Fruit fly (Drosophila melanogaster) whole organism, embryonic: ENCODE results near the gene Cyp4d20.
A peak's percentile ranks its signal among the peaks of the same experiment; 100 is the strongest.

Experiments
- Aef1 ChIP-seq: fragments of 200-800 bp; sonication (Bioruptor generic); IDR thresholded peaks from 3 replicates; pipeline ENCODE4 v1.3.6; 2022; ENCODE audit warnings: missing biosample characterization, missing genetic modification characterization
- Asciz ChIP-seq: fragments of 200-800 bp; sonication (Bioruptor generic); optimal IDR thresholded peaks from 2 replicates; lab custom pipeline; 2017; ENCODE audit warnings: missing biosample characterization, mild to moderate bottlenecking, missing genetic modification characterization, missing genetic modification reagents
- CG10147 ChIP-seq: fragments of 200-800 bp; sonication (Bioruptor generic); optimal IDR thresholded peaks from 2 replicates; lab custom pipeline; 2019; ENCODE audit warnings: missing biosample characterization, mild to moderate bottlenecking, missing genetic modification characterization, moderate library complexity
- CG10366 ChIP-seq: fragments of 200-800 bp; sonication (Bioruptor generic); IDR thresholded peaks from 2 replicates; pipeline ENCODE4 v1.3.6; 2022; ENCODE audit warnings: missing biosample characterization, missing genetic modification characterization
- CG11504 ChIP-seq: fragments of 200-800 bp; sonication (Bioruptor generic); optimal IDR thresholded peaks from 3 replicates; lab custom pipeline; 2019; ENCODE audit warnings: missing biosample characterization, mild to moderate bottlenecking, missing genetic modification characterization, moderate library complexity
- CG11696 ChIP-seq: fragments of 200-800 bp; sonication (Bioruptor generic); IDR thresholded peaks from 2 replicates; pipeline ENCODE4 v1.3.6; 2022; ENCODE audit warnings: missing biosample characterization, missing genetic modification characterization
- CG15514 ChIP-seq: fragments of 200-800 bp; sonication (Bioruptor generic); optimal IDR thresholded peaks from 3 replicates; lab custom pipeline; 2017; ENCODE audit warnings: missing biosample characterization, missing genetic modification characterization, mild to moderate bottlenecking, moderate library complexity, missing genetic modification reagents
- CG16779 ChIP-seq: fragments of 200-800 bp; sonication (Bioruptor generic); IDR thresholded peaks from 2 replicates; pipeline ENCODE4 v1.3.6; 2022; ENCODE audit warnings: missing biosample characterization, missing genetic modification characterization
- CG16813 ChIP-seq: fragments of 200-800 bp; sonication (Bioruptor generic); IDR thresholded peaks from 3 replicates; pipeline ENCODE4 v1.3.6; 2022; ENCODE audit warnings: missing biosample characterization, missing genetic modification characterization; ENCODE audit not compliant: partially characterized antibody
- CG17359 ChIP-seq: fragments of 200-800 bp; sonication (Bioruptor generic); optimal IDR thresholded peaks from 3 replicates; lab custom pipeline; 2018; ENCODE audit warnings: missing biosample characterization, mild to moderate bottlenecking, missing genetic modification characterization, moderate library complexity
- CG17361 ChIP-seq: fragments of 200-800 bp; sonication (Bioruptor generic); IDR thresholded peaks from 3 replicates; pipeline ENCODE4 v1.3.6; 2022; ENCODE audit warnings: missing biosample characterization, missing genetic modification characterization
- CG1792 ChIP-seq: fragments of 200-800 bp; sonication (Bioruptor generic); optimal IDR thresholded peaks from 2 replicates; lab custom pipeline; 2016; ENCODE audit warnings: missing biosample characterization, missing genetic modification characterization
- CG18476 ChIP-seq: fragments of 200-800 bp; sonication (Bioruptor generic); optimal IDR thresholded peaks from 2 replicates; lab custom pipeline; 2016; ENCODE audit warnings: missing biosample characterization, mild to moderate bottlenecking, missing genetic modification characterization
- CG2120 ChIP-seq: fragments of 200-800 bp; sonication (Bioruptor generic); optimal IDR thresholded peaks from 3 replicates; lab custom pipeline; 2016; ENCODE audit warnings: missing biosample characterization, missing genetic modification characterization
- CG30020 ChIP-seq: fragments of 200-800 bp; optimal IDR thresholded peaks from 2 replicates; lab custom pipeline; 2019; ENCODE audit warnings: missing biosample characterization, mild to moderate bottlenecking, missing genetic modification characterization, moderate library complexity
- CG3065 ChIP-seq: fragments of 200-800 bp; sonication (Bioruptor generic); optimal IDR thresholded peaks from 2 replicates; lab custom pipeline; 2016; ENCODE audit warnings: missing biosample characterization, missing genetic modification characterization
- CG31365 ChIP-seq: fragments of 200-800 bp; sonication (Bioruptor generic); optimal IDR thresholded peaks from 2 replicates; lab custom pipeline; 2018; ENCODE audit warnings: missing biosample characterization, mild to moderate bottlenecking, missing genetic modification characterization
- CG34224 ChIP-seq: fragments of 200-800 bp; sonication (Bioruptor generic); IDR thresholded peaks from 3 replicates; pipeline ENCODE4 v1.3.6; 2022; ENCODE audit warnings: missing biosample characterization, missing genetic modification characterization; ENCODE audit not compliant: partially characterized antibody
- CG4854 ChIP-seq: fragments of 200-800 bp; sonication (Bioruptor generic); optimal IDR thresholded peaks from 2 replicates; lab custom pipeline; 2016; ENCODE audit warnings: missing biosample characterization, missing genetic modification characterization, inconsistent platforms
- CG5245 ChIP-seq: fragments of 200-800 bp; sonication (Bioruptor generic); optimal IDR thresholded peaks from 3 replicates; lab custom pipeline; 2016; ENCODE audit warnings: missing biosample characterization, missing genetic modification characterization
- CG6175 ChIP-seq: fragments of 200-800 bp; sonication (Bioruptor generic); IDR thresholded peaks from 3 replicates; pipeline ENCODE4 v1.3.6; 2022; ENCODE audit warnings: missing biosample characterization, missing genetic modification characterization
- CG6791 ChIP-seq: fragments of 200-800 bp; sonication (Bioruptor generic); IDR thresholded peaks from 3 replicates; pipeline ENCODE4 v1.3.6; 2022; ENCODE audit warnings: missing biosample characterization, missing genetic modification characterization; ENCODE audit not compliant: partially characterized antibody
- CG7963 ChIP-seq: fragments of 200-800 bp; sonication (Bioruptor generic); IDR thresholded peaks from 3 replicates; pipeline ENCODE4 v1.3.6; 2022; ENCODE audit warnings: missing biosample characterization, missing genetic modification characterization; ENCODE audit not compliant: partially characterized antibody
- CG8765 ChIP-seq: fragments of 200-800 bp; sonication (Bioruptor generic); IDR thresholded peaks from 2 replicates; pipeline ENCODE4 v1.3.6; 2022; ENCODE audit warnings: missing biosample characterization, missing genetic modification characterization
- Camta ChIP-seq: fragments of 200-800 bp; sonication (Bioruptor generic); optimal IDR thresholded peaks from 2 replicates; lab custom pipeline; 2016; ENCODE audit warnings: missing biosample characterization, missing genetic modification characterization
- CkIIα-i1 ChIP-seq: fragments of 200-800 bp; sonication (Bioruptor generic); IDR thresholded peaks from 2 replicates; pipeline ENCODE4 v1.3.6; 2022; ENCODE audit warnings: missing biosample characterization, missing genetic modification characterization
- HLH54F ChIP-seq: fragments of 200-800 bp; sonication (Bioruptor generic); optimal IDR thresholded peaks from 3 replicates; lab custom pipeline; 2016; ENCODE audit warnings: missing biosample characterization, missing genetic modification characterization
- Kr ChIP-seq: fragments of 200-800 bp; sonication (Bioruptor generic); optimal IDR thresholded peaks from 2 replicates; lab custom pipeline; 2017; ENCODE audit warnings: missing biosample characterization, mild to moderate bottlenecking, missing genetic modification characterization
- Mes4 ChIP-seq: fragments of 200-800 bp; sonication (Bioruptor generic); optimal IDR thresholded peaks from 2 replicates; lab custom pipeline; 2016; ENCODE audit warnings: missing biosample characterization, missing genetic modification characterization
- Neu2 ChIP-seq: fragments of 200-800 bp; sonication (Bioruptor generic); optimal IDR thresholded peaks from 3 replicates; lab custom pipeline; 2016; ENCODE audit warnings: missing biosample characterization, missing genetic modification characterization, borderline replicate concordance
- Sox100B ChIP-seq: fragments of 200-800 bp; sonication (Bioruptor generic); optimal IDR thresholded peaks from 3 replicates; lab custom pipeline; 2018; ENCODE audit warnings: missing biosample characterization, mild to moderate bottlenecking, missing genetic modification characterization
- ato ChIP-seq: fragments of 200-800 bp; sonication (Bioruptor generic); IDR thresholded peaks from 2 replicates; pipeline ENCODE4 v1.3.6; 2022; ENCODE audit warnings: missing biosample characterization, missing genetic modification characterization; ENCODE audit not compliant: partially characterized antibody
- bigmax ChIP-seq: fragments of 200-800 bp; sonication (Bioruptor generic); optimal IDR thresholded peaks from 2 replicates; lab custom pipeline; 2018; ENCODE audit warnings: missing biosample characterization, mild to moderate bottlenecking, missing genetic modification characterization
- dm ChIP-seq: fragments of 200-800 bp; sonication (Bioruptor generic); optimal IDR thresholded peaks from 3 replicates; lab custom pipeline; 2016; ENCODE audit warnings: missing biosample characterization, missing genetic modification characterization
- dmrt11E ChIP-seq: fragments of 200-800 bp; sonication (Bioruptor generic); optimal IDR thresholded peaks from 3 replicates; lab custom pipeline; 2018; ENCODE audit warnings: missing biosample characterization, mild to moderate bottlenecking, missing genetic modification characterization, moderate library complexity
- gro ChIP-seq: fragments of 200-800 bp; sonication (Bioruptor generic); optimal IDR thresholded peaks from 2 replicates; lab custom pipeline; 2016; ENCODE audit warnings: missing biosample characterization, missing genetic modification characterization
- klu ChIP-seq: fragments of 200-800 bp; sonication (Bioruptor generic); IDR thresholded peaks from 2 replicates; pipeline ENCODE4 v1.3.6; 2022; ENCODE audit warnings: missing biosample characterization, missing genetic modification characterization
- lbe ChIP-seq: fragments of 200-800 bp; sonication (Bioruptor generic); optimal IDR thresholded peaks from 2 replicates; lab custom pipeline; 2016; ENCODE audit warnings: missing biosample characterization, mild to moderate bottlenecking, missing genetic modification characterization
- oc ChIP-seq: fragments of 200-800 bp; sonication (Bioruptor generic); optimal IDR thresholded peaks from 2 replicates; lab custom pipeline; 2018; ENCODE audit warnings: missing biosample characterization, mild to moderate bottlenecking, missing genetic modification characterization, moderate library complexity
- onecut ChIP-seq: fragments of 200-800 bp; sonication (Bioruptor generic); IDR thresholded peaks from 2 replicates; pipeline ENCODE4 v1.3.6; 2022; ENCODE audit warnings: missing biosample characterization, missing genetic modification characterization
- prd ChIP-seq, 3 experiments: fragments of >200 bp in 2 of 3; fragments of 200-800 bp in 1 of 3; sonication (Bioruptor generic) in 1 of 3; optimal IDR thresholded peaks in 2 of 3; IDR thresholded peaks in 1 of 3; 2 replicates in 2 of 3; 3 replicates in 1 of 3; pipeline versions ENCODE4 v1.3.6 to Lab custom; 2017 to 2022; ENCODE audit warnings: missing biosample characterization in 1 of 3, missing genetic modification characterization in 1 of 3
- pum ChIP-seq: fragments of 200-800 bp; sonication (Bioruptor generic); optimal IDR thresholded peaks from 2 replicates; lab custom pipeline; 2016; ENCODE audit warnings: missing biosample characterization, missing genetic modification characterization
- rib ChIP-seq: fragments of 200-800 bp; sonication (Bioruptor generic); IDR thresholded peaks from 2 replicates; pipeline ENCODE4 v1.3.6; 2022; ENCODE audit warnings: missing biosample characterization, missing genetic modification characterization
- run ChIP-seq: fragments of 200-800 bp; sonication (Bioruptor generic); optimal IDR thresholded peaks from 3 replicates; lab custom pipeline; 2018; ENCODE audit warnings: missing biosample characterization, mild to moderate bottlenecking, missing genetic modification characterization
- shn ChIP-seq: fragments of 200-800 bp; sonication (Bioruptor generic); optimal IDR thresholded peaks from 3 replicates; lab custom pipeline; 2016; ENCODE audit warnings: missing biosample characterization, missing genetic modification characterization
- slbo ChIP-seq: fragments of 200-800 bp; sonication (Bioruptor generic); IDR thresholded peaks from 2 replicates; pipeline ENCODE4 v1.3.6; 2022; ENCODE audit warnings: missing biosample characterization, missing genetic modification characterization
- sug ChIP-seq: fragments of 200-800 bp; optimal IDR thresholded peaks from 2 replicates; lab custom pipeline; 2019; ENCODE audit warnings: missing biosample characterization, mild to moderate bottlenecking, missing genetic modification characterization, moderate library complexity
- tio ChIP-seq: fragments of 200-800 bp; sonication (Bioruptor generic); optimal IDR thresholded peaks from 2 replicates; lab custom pipeline; 2017; ENCODE audit warnings: missing biosample characterization, missing genetic modification characterization, inconsistent platforms
- tna ChIP-seq: fragments of 200-800 bp; sonication (Bioruptor generic); IDR thresholded peaks from 2 replicates; pipeline ENCODE4 v1.3.6; 2022; ENCODE audit warnings: missing biosample characterization, missing genetic modification characterization; ENCODE audit not compliant: partially characterized antibody

Cyp4d20 gene

DNA sequence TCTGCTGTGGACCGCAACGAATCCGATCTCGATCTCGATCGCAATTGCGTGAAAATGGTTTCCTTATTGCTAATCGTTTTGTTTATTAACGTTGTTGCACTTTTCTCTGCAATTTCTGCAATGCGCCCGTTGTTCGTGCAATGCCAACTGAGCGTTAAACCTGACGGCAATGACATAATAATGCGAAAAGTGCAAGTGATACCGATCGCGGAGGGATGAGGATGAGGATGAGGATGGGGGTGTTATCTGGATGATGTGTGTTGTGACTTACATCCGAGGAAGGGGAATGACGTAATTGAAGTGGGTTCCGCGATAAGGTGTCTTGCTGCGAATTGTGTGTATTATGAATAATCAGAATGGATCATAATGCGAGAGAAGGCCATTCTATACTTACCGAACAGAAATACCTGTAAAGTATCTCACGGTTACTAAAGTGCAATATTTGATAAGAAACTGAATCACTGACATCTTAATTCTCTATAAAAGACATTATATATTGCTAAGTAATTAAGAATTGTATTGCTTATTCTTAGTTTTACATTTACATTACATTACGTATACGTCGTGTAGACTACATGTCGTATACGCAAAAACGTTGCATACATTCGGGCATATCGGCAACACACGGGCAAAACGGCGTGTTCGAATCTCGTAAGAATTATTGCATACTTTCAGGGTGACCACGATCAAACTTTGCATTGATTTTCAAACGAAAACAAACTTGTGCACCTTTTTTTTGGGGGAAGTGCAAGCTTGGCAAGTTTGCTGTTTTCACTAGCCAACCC lies 7.3 kb upstream of the Cyp4d20 start (continued):
- TF ChIP-seq CG1792 (GFP tag; lab: Kevin White, UChicago) (no peak), dmrt11E (tag; lab: Kevin White, UChicago) (no peak), CG4854 (GFP tag; lab: Kevin White, UChicago) (no peak), Mes4 (GFP tag; lab: Kevin White, UChicago) (no peak), onecut (no peak), CG2120 (no peak), CG8765 (GFP tag; lab: Robert Waterston, UW) (no peak), gro (GFP tag; lab: Kevin White, UChicago) (peak; percentile 4), CG31365 (no peak), CkIIα-i1 (GFP tag; lab: Robert Waterston, UW) (no peak), prd (optimal IDR thresholded peaks at IDR 0.05; lab: Kevin White, UChicago) (no peak), prd (GFP tag; IDR thresholded peaks at IDR 0.05; lab: Robert Waterston, UW) (no peak), CG5245 (no peak), oc (no peak), CG16779 (GFP tag; lab: Robert Waterston, UW) (no peak), CG6791 (GFP tag; lab: Robert Waterston, UW) (peak; percentile 54; the same call in 1 of the 3 replicates), CG6175 (GFP tag; lab: Robert Waterston, UW) (no peak), CG3065 (GFP tag; lab: Kevin White, UChicago) (no peak), pum (GFP tag; lab: Kevin White, UChicago) (no peak), Aef1 (GFP tag; lab: Robert Waterston, UW) (no peak), bigmax (GFP tag; lab: Kevin White, UChicago) (no peak), slbo (GFP tag; lab: Robert Waterston, UW) (0 out of 2 replicates have a peak, but pooled peaks have one; percentile 9), dm (GFP tag; lab: Kevin White, UChicago) (no peak), tio (GFP tag; lab: Kevin White, UChicago) (no peak), CG15514 (GFP tag; lab: Kevin White, UChicago) (no peak), CG16813 (GFP tag; lab: Robert Waterston, UW) (0 out of 3 replicates have a peak, but pooled peaks have one; percentile 10), Kr (GFP tag; lab: Kevin White, UChicago) (no peak), CG34224 (GFP tag; lab: Robert Waterston, UW) (no peak), Neu2 (GFP tag; lab: Kevin White, UChicago) (no peak), CG17359 (peak; percentile 68), Asciz (GFP tag; lab: Kevin White, UChicago) (no peak), CG10366 (no peak), ato (GFP tag; lab: Robert Waterston, UW) (no peak), CG7963 (GFP tag; lab: Robert Waterston, UW) (peak; percentile 57; the same call in 2 of the 3 replicates), HLH54F (no peak), CG30020 (tag; lab: Kevin White, UChicago) (no peak), klu (GFP tag; lab: Robert Waterston, UW) (no peak), rib (GFP tag; lab: Robert Waterston, UW) (no peak), Camta (GFP tag; lab: Kevin White, UChicago) (no peak), CG11696 (no peak), CG18476 (GFP tag; lab: Kevin White, UChicago) (no peak), Sox100B (GFP tag; lab: Kevin White, UChicago) (no peak), CG17361 (no peak), sug (tag; lab: Kevin White, UChicago) (no peak), CG11504 (tag; lab: Kevin White, UChicago) (peak; percentile 19), lbe (GFP tag; lab: Kevin White, UChicago) (no peak), shn (GFP tag; lab: Kevin White, UChicago) (no peak), tna (no peak), run (tag; lab: Kevin White, UChicago) (no peak), CG10147 (GFP tag; lab: Kevin White, UChicago) (no peak)
